Fruit fly (Drosophila melanogaster): ENCODE measurements around the gene PMCA.
A peak's percentile ranks its signal among the peaks of the same experiment; 100 is the strongest.

The PMCA gene

dm6 chr4:318795-319194, 39.9 kb downstream of the PMCA start (continued):
- TF ChIP-seq dan (GFP tag; IDR thresholded peaks at IDR 0.05) (no peak), CG13624 (GFP tag; optimal IDR thresholded peaks at IDR 0.05) (no peak), CG6813 (GFP tag; optimal IDR thresholded peaks at IDR 0.05) (no peak), CG15073 (GFP tag; optimal IDR thresholded peaks at IDR 0.05) (no peak), Nf-YB (GFP tag; optimal IDR thresholded peaks at IDR 0.05) (no peak), CG9609 (GFP tag; optimal IDR thresholded peaks at IDR 0.05) (no peak), lmd (GFP tag; IDR thresholded peaks at IDR 0.05) (no peak), Max (GFP tag; optimal IDR thresholded peaks at IDR 0.05) (no peak), gce (GFP tag; IDR thresholded peaks at IDR 0.05) (no peak), zen (tag; optimal IDR thresholded peaks at IDR 0.05) (no peak), trh (GFP tag; optimal IDR thresholded peaks at IDR 0.05) (no peak), CG7357 (GFP tag; IDR thresholded peaks at IDR 0.05) (no peak), hkb (optimal IDR thresholded peaks at IDR 0.05) (no peak), hkb (GFP tag; IDR thresholded peaks at IDR 0.05) (0 out of 2 replicates have a peak, but pooled peaks have one; percentile 31), CG7987 (GFP tag; optimal IDR thresholded peaks at IDR 0.05) (no peak), tgo (GFP tag; IDR thresholded peaks at IDR 0.05) (no peak), lola (GFP tag; optimal IDR thresholded peaks at IDR 0.05) (no peak)

DNA sequence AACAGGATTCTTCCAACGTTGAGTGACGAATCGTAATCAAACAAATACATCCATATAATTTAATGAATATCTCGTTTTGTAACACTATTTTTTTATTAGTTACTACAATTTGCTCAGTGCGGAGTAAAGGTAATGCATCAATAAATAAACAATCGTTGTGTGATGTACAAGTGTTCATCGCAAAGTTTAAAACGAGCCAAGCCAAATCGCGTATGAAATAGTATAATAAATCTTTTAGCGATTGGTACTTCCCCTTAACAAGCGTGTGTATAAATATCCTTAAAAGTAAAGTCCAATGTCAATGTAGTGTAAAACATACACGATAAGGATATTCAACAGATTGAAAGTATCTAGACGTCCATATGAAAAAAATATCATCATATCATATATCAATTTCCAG, 43.4 kb downstream of the PMCA start:
- no peak for TF ChIP-seq pfk (GFP tag; optimal IDR thresholded peaks at IDR 0.05)
- TF ChIP-seq CG17802 (tag; optimal IDR thresholded peaks at IDR 0.05), result peak; percentile 21
- TF ChIP-seq bcd (GFP tag; optimal IDR thresholded peaks at IDR 0.05), result no peak
- TF ChIP-seq sens (GFP tag), result peak; percentile 68
- TF ChIP-seq CG2199 (GFP tag; IDR thresholded peaks at IDR 0.05), result 0 out of 3 replicates have a peak, but pooled peaks have one; percentile 32
- TF ChIP-seq wek (GFP tag; optimal IDR thresholded peaks at IDR 0.05), result peak; percentile 20
- peak; percentile 43 for TF ChIP-seq Med (GFP tag)
- TF ChIP-seq CG11456 (GFP tag; IDR thresholded peaks at IDR 0.05), result no peak
- peak in 1 of 2 experiments; percentile 8 for TF ChIP-seq eve (GFP tag; optimal IDR thresholded peaks at IDR 0.05)
- TF ChIP-seq Asciz (GFP tag; optimal IDR thresholded peaks at IDR 0.05), result no peak

DNA sequence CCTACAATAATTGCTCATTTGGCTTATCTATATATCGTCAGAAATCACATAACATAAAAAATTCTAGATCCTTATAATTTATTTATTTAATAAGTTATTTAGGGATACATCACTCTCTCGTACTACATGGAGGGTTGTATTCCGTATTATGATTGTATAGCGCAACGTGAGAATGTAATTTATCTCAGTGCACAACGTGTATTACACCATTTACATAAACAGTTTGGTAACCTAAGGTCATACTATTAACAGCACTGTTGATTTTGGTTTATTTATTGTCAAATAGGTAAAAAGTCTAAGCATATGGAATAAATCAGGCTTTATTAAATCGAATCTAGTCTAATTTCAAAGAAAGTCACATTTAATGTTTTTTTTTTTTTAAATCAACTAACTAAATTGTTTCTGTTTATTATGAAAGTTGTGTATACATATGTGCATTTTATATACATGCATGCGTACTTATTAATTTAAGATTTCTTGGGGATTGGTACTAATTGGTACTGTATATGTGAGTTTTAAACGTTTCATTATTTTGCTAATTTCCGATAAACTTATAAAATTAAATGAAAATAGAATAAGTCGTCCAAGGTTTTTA, 43.9 kb downstream of the PMCA start, which contains the start of gene Rnf11:
TSS of gene Rnf11 (plus strand) at position 252 of the 595 bp plus-strand sequence.
- TF ChIP-seq CG3995 (GFP tag; optimal IDR thresholded peaks at IDR 0.05) (peak; percentile 45), CG7745 (tag; optimal IDR thresholded peaks at IDR 0.05) (no peak), CG4617 (GFP tag; optimal IDR thresholded peaks at IDR 0.05; ENCODE audit: borderline replicate concordance) (peak; percentile 65), CG12942 (GFP tag; optimal IDR thresholded peaks at IDR 0.05) (peak; percentile 7), CG30020 (tag; optimal IDR thresholded peaks at IDR 0.05) (peak; percentile 98), Ets65A (GFP tag) (peak; percentile 25), pzg (GFP tag; optimal IDR thresholded peaks at IDR 0.05) (peak; percentile 61), CG4820 (GFP tag; optimal IDR thresholded peaks at IDR 0.05) (peak; percentile 11), Xbp1 (GFP tag; optimal IDR thresholded peaks at IDR 0.05) (peak; percentile 24), D19A (tag; optimal IDR thresholded peaks at IDR 0.05) (peak; percentile 6), CG7357 (GFP tag; IDR thresholded peaks at IDR 0.05) (peak; percentile 99), Pdp1 (GFP tag; optimal IDR thresholded peaks at IDR 0.05) (peak in 1 of 2 experiments; percentile 83), CG33557 (GFP tag; optimal IDR thresholded peaks at IDR 0.05) (peak; percentile 2), phol (tag; optimal IDR thresholded peaks at IDR 0.05) (peak; percentile 48), grau (tag; optimal IDR thresholded peaks at IDR 0.05) (peak; percentile 14), zen (tag; optimal IDR thresholded peaks at IDR 0.05) (peak; percentile 45), B-H2 (GFP tag; optimal IDR thresholded peaks at IDR 0.05) (peak; percentile 8), row (GFP tag; IDR thresholded peaks at IDR 0.05) (peak; percentile 85), Hr78 (GFP tag; optimal IDR thresholded peaks at IDR 0.05) (peak in 1 of 2 experiments; percentile 34), sens (GFP tag) (peak; percentile 79), CG12659 (GFP tag; optimal IDR thresholded peaks at IDR 0.05) (peak; percentile 34), CG8290 (GFP tag; optimal IDR thresholded peaks at IDR 0.05) (peak; percentile 45), CG8290 (tag; optimal IDR thresholded peaks at IDR 0.05) (peak in 1 of 2 experiments; percentile 66), Dfd (GFP tag; optimal IDR thresholded peaks at IDR 0.05) (peak in 1 of 2 experiments; percentile 81)

Data from whole organism, embryonic.